Worm (Caenorhabditis elegans) whole organism, L4 larva: ENCODE results near the gene C28A5.6.
A peak's percentile ranks its signal among the peaks of the same experiment; 100 is the strongest.

Experiments used
- D1046.2 ChIP-seq: fragments of 200-800 bp; sonication (Bioruptor generic); IDR thresholded peaks from 2 replicates; pipeline ENCODE4 v1.3.6; 2022; ENCODE audit warnings: missing genetic modification characterization, missing compliant biosample characterization
- F10B5.3 ChIP-seq: sonication (generic microtip); optimal IDR thresholded peaks from 2 replicates; lab custom pipeline; 2016; ENCODE audit warnings: mild to moderate bottlenecking, missing genetic modification characterization, missing compliant biosample characterization
- F26F4.8 ChIP-seq: fragments of 200-800 bp; sonication (Bioruptor generic); conservative IDR thresholded peaks from 2 replicates; pipeline ENCODE4 v1.3.6; 2022; ENCODE audit warnings: missing genetic modification characterization, missing compliant biosample characterization
- F37D6.2 ChIP-seq: sonication (generic microtip); optimal IDR thresholded peaks from 2 replicates; lab custom pipeline; 2016; ENCODE audit warnings: mild to moderate bottlenecking, missing genetic modification characterization, missing compliant biosample characterization
- F44E2.7 ChIP-seq: fragments of 200-800 bp; sonication (Bioruptor generic); IDR thresholded peaks from 2 replicates; pipeline ENCODE4 v2.1.2; 2022; ENCODE audit warnings: missing genetic modification characterization, missing compliant biosample characterization
- T20F7.1 ChIP-seq: fragments of 200-800 bp; sonication (Bioruptor generic); optimal IDR thresholded peaks from 2 replicates; lab custom pipeline; 2018; ENCODE audit warnings: mild to moderate bottlenecking, missing genetic modification characterization, missing compliant biosample characterization
- T26A8.4 ChIP-seq: fragments of 200-800 bp; sonication (Bioruptor generic); IDR thresholded peaks from 2 replicates; pipeline ENCODE4 v1.3.6; 2022; ENCODE audit warnings: missing genetic modification characterization, missing compliant biosample characterization
- Y105C5A.15 ChIP-seq: fragments of 200-800 bp; sonication (Bioruptor generic); IDR thresholded peaks from 2 replicates; pipeline ENCODE4 v1.3.6; 2022; ENCODE audit warnings: missing genetic modification characterization, missing compliant biosample characterization
- Y75B8A.6 ChIP-seq: fragments of 200-800 bp; sonication (Bioruptor generic); IDR thresholded peaks from 2 replicates; pipeline ENCODE4 v1.3.6; 2022; ENCODE audit warnings: missing genetic modification reagents, missing genetic modification characterization, missing compliant biosample characterization
- ZK337.2 ChIP-seq: fragments of 200-800 bp; sonication (Bioruptor generic); IDR thresholded peaks from 2 replicates; pipeline ENCODE4 v1.3.6; 2022; ENCODE audit warnings: missing genetic modification reagents, missing genetic modification characterization, missing compliant biosample characterization
- aha-1 ChIP-seq: fragments of 150-350 bp; peaks from one replicate; lab custom pipeline; 2014; ENCODE audit warnings: missing biosample characterization, missing genetic modification characterization
- ama-1 ChIP-seq: fragments of 150-350 bp; optimal IDR thresholded peaks from 2 replicates; lab custom pipeline; 2014; ENCODE audit warnings: inconsistent platforms, mixed read lengths
- arid-1 ChIP-seq: fragments of 200-800 bp; sonication (Bioruptor generic); conservative IDR thresholded peaks from 2 replicates; pipeline ENCODE4 v1.3.6; 2022; ENCODE audit warnings: missing genetic modification reagents, missing genetic modification characterization, missing compliant biosample characterization
- ceh-20 ChIP-seq: fragments of 200-800 bp; sonication (Bioruptor generic); IDR thresholded peaks from 2 replicates; pipeline ENCODE4 v1.3.6; 2022; ENCODE audit warnings: missing genetic modification reagents, missing genetic modification characterization, missing compliant biosample characterization
- ceh-32 ChIP-seq: sonication (generic microtip); optimal IDR thresholded peaks from 2 replicates; lab custom pipeline; 2016; ENCODE audit warnings: mild to moderate bottlenecking, missing genetic modification characterization, missing compliant biosample characterization; ENCODE audit not compliant: poor library complexity
- ctbp-1 ChIP-seq: fragments of 200-800 bp; sonication (Bioruptor generic); IDR thresholded peaks from 2 replicates; pipeline ENCODE4 v1.3.6; 2022; ENCODE audit warnings: missing genetic modification reagents, missing genetic modification characterization, missing compliant biosample characterization
- daf-12 ChIP-seq: fragments of 150-350 bp; optimal IDR thresholded peaks from 2 replicates; lab custom pipeline; 2014; ENCODE audit warnings: missing biosample characterization, missing genetic modification reagents, missing genetic modification characterization
- daf-16 ChIP-seq, 3 experiments: sonication (generic microtip); optimal IDR thresholded peaks; 2 replicates each; lab custom pipeline; 2016 to 2017; ENCODE audit warnings: missing genetic modification characterization in 3 of 3, missing genetic modification reagents in 3 of 3, mild to moderate bottlenecking in 2 of 3, missing compliant biosample characterization in 2 of 3, missing biosample characterization in 1 of 3, moderate library complexity in 1 of 3
- daf-8 ChIP-seq: fragments of 200-800 bp; sonication (Bioruptor generic); IDR thresholded peaks from 2 replicates; pipeline ENCODE4 v1.3.6; 2022; ENCODE audit warnings: missing genetic modification characterization, missing compliant biosample characterization
- dmd-6 ChIP-seq: fragments of 200-800 bp; sonication (Bioruptor generic); IDR thresholded peaks from 2 replicates; pipeline ENCODE4 v1.3.6; 2022; ENCODE audit warnings: missing genetic modification reagents, missing genetic modification characterization, missing compliant biosample characterization
- dmd-9 ChIP-seq: fragments of 200-800 bp; sonication (Bioruptor generic); IDR thresholded peaks from 2 replicates; pipeline ENCODE4 v1.3.6; 2022; ENCODE audit warnings: missing genetic modification reagents, missing genetic modification characterization, missing compliant biosample characterization
- dpl-1 ChIP-seq: fragments of 150-350 bp; optimal IDR thresholded peaks from 2 replicates; lab custom pipeline; 2014; ENCODE audit warnings: missing biosample characterization, missing genetic modification reagents, missing genetic modification characterization
- duxl-1 ChIP-seq: sonication (generic microtip); optimal IDR thresholded peaks from 2 replicates; lab custom pipeline; 2016; ENCODE audit warnings: mild to moderate bottlenecking, missing genetic modification characterization, moderate library complexity, missing compliant biosample characterization; ENCODE audit not compliant: poor library complexity
- dve-1 ChIP-seq: sonication (generic microtip); optimal IDR thresholded peaks from 2 replicates; lab custom pipeline; 2017; ENCODE audit warnings: antibody characterized with exemption, mild to moderate bottlenecking, missing genetic modification characterization, missing compliant biosample characterization; ENCODE audit not compliant: insufficient read depth
- egl-43 ChIP-seq: fragments of 200-800 bp; sonication (Bioruptor generic); IDR thresholded peaks from 2 replicates; pipeline ENCODE4 v1.3.6; 2022; ENCODE audit warnings: missing genetic modification reagents, missing genetic modification characterization, missing compliant biosample characterization
- hif-1 ChIP-seq, 2 experiments: sonication (generic microtip); optimal IDR thresholded peaks; 2 replicates each; lab custom pipeline; 2016 to 2017; ENCODE audit warnings: missing compliant biosample characterization in 2 of 2, missing genetic modification characterization in 2 of 2, missing genetic modification reagents in 2 of 2, missing genotype in 2 of 2, mild to moderate bottlenecking in 1 of 2
- hmg-1.1 ChIP-seq: fragments of 200-800 bp; sonication (Bioruptor generic); IDR thresholded peaks from 2 replicates; pipeline ENCODE4 v1.3.6; 2022; ENCODE audit warnings: missing genetic modification reagents, missing genetic modification characterization, missing compliant biosample characterization
- lin-15B ChIP-seq: fragments of 150-350 bp; sonication (generic microtip); optimal IDR thresholded peaks from 3 replicates; lab custom pipeline; 2014; ENCODE audit warnings: missing biosample characterization, missing genetic modification characterization
- lin-39 ChIP-seq: fragments of 150-350 bp; optimal IDR thresholded peaks from 2 replicates; lab custom pipeline; 2014; ENCODE audit warnings: missing biosample characterization, missing genetic modification reagents, missing genetic modification characterization
- lsy-2 ChIP-seq, 2 experiments: fragments of 150-350 bp in 1 of 2; sonication (generic microtip) in 1 of 2; optimal IDR thresholded peaks; 2 replicates each; lab custom pipeline; 2014 to 2017; ENCODE audit warnings: missing biosample characterization in 2 of 2, missing genetic modification characterization in 2 of 2
- madf-5 ChIP-seq, 2 experiments: fragments of 200-800 bp; sonication (Bioruptor generic); IDR thresholded peaks; 2 replicates each; pipeline ENCODE4 v1.3.6; 2022; ENCODE audit warnings: missing compliant biosample characterization in 2 of 2, missing genetic modification characterization in 2 of 2
- madf-9 ChIP-seq: fragments of 200-800 bp; sonication (Bioruptor generic); conservative IDR thresholded peaks from 2 replicates; pipeline ENCODE4 v1.3.6; 2022; ENCODE audit warnings: missing genetic modification reagents, missing genetic modification characterization, missing compliant biosample characterization
- mdl-1 ChIP-seq, 2 experiments: fragments of 150-350 bp in 1 of 2; sonication (generic microtip) in 1 of 2; optimal IDR thresholded peaks; 2 replicates each; lab custom pipeline; 2014 to 2017; ENCODE audit warnings: missing biosample characterization in 2 of 2, missing genetic modification characterization in 2 of 2
- mep-1 ChIP-seq: fragments of 150-350 bp; sonication (generic microtip); optimal IDR thresholded peaks from 3 replicates; lab custom pipeline; 2014; ENCODE audit warnings: missing biosample characterization, missing genetic modification characterization
- nhr-102 ChIP-seq: sonication (generic microtip); optimal IDR thresholded peaks from 2 replicates; lab custom pipeline; 2016; ENCODE audit warnings: mild to moderate bottlenecking, missing genetic modification characterization, moderate library complexity, missing compliant biosample characterization
- nhr-48 ChIP-seq: sonication (generic microtip); optimal IDR thresholded peaks from 2 replicates; lab custom pipeline; 2016; ENCODE audit warnings: mild to moderate bottlenecking, missing genetic modification characterization, missing compliant biosample characterization
- nhr-77 ChIP-seq: fragments of 150-350 bp; optimal IDR thresholded peaks from 2 replicates; lab custom pipeline; 2014; ENCODE audit warnings: missing biosample characterization, missing genetic modification characterization
- php-3 ChIP-seq: fragments of 200-800 bp; sonication (Bioruptor generic); IDR thresholded peaks from 2 replicates; pipeline ENCODE4 v1.3.6; 2022; ENCODE audit warnings: missing genetic modification reagents, missing genetic modification characterization, missing compliant biosample characterization
- rbr-2 ChIP-seq: sonication (generic microtip); optimal IDR thresholded peaks from 2 replicates; lab custom pipeline; 2016; ENCODE audit warnings: missing genotype, missing genetic modification characterization, missing compliant biosample characterization
- skn-1 ChIP-seq: fragments of 150-350 bp; optimal IDR thresholded peaks from 2 replicates; lab custom pipeline; 2014; ENCODE audit warnings: missing biosample characterization, missing genetic modification characterization
- snpc-1.2 ChIP-seq: fragments of 200-800 bp; sonication (Bioruptor generic); IDR thresholded peaks from 2 replicates; pipeline ENCODE4 v1.3.6; 2022; ENCODE audit warnings: missing genetic modification reagents, missing genetic modification characterization, missing compliant biosample characterization
- snpc-4 ChIP-seq: fragments of 150-350 bp; optimal IDR thresholded peaks from 2 replicates; lab custom pipeline; 2014; ENCODE audit warnings: missing biosample characterization, missing genetic modification characterization
- spr-3 ChIP-seq: fragments of 200-800 bp; sonication (Bioruptor generic); optimal IDR thresholded peaks from 2 replicates; lab custom pipeline; 2018; ENCODE audit warnings: mild to moderate bottlenecking, missing genetic modification characterization, missing compliant biosample characterization
- tra-1 ChIP-seq: fragments of 200-800 bp; sonication (Bioruptor generic); IDR thresholded peaks from 2 replicates; pipeline ENCODE4 v1.3.6; 2022; ENCODE audit warnings: missing genetic modification reagents, missing genetic modification characterization, missing compliant biosample characterization
- vab-7 ChIP-seq: fragments of 200-800 bp; sonication (Bioruptor generic); IDR thresholded peaks from 2 replicates; pipeline ENCODE4 v1.3.6; 2022; ENCODE audit warnings: missing genetic modification reagents, missing genetic modification characterization, missing compliant biosample characterization
- zfp-3 ChIP-seq: fragments of 200-800 bp; sonication (Bioruptor generic); conservative IDR thresholded peaks from 2 replicates; pipeline ENCODE4 v1.3.6; 2022; ENCODE audit warnings: missing genetic modification reagents, missing genetic modification characterization, missing compliant biosample characterization
- zip-11 ChIP-seq: fragments of 200-800 bp; sonication (Bioruptor generic); IDR thresholded peaks from 2 replicates; pipeline ENCODE4 v1.3.6; 2022; ENCODE audit warnings: missing genetic modification characterization, missing compliant biosample characterization
- ztf-7 ChIP-seq: fragments of 150-350 bp; optimal IDR thresholded peaks from 2 replicates; lab custom pipeline; 2014; ENCODE audit warnings: missing biosample characterization, missing genetic modification characterization

The C28A5.6 gene

DNA sequence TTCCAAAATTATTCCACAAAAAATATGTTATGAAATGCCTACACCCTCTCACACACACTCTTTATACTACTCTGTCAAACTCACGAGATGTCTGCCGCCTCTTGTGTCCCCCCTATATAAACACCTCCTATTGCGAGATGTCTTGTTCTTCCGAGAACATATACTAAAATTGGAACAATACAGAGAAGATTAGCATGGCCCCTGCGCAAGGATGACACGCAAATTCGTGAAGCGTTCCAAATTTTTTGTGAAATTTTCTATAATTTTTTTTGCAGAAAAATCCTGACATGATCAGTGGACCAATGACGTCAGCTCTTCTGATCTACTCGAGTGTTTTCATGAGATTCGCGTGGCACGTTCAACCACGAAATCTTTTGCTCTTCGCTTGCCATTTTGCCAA lies 15.3 kb downstream of the C28A5.6 start (continued):
- TF ChIP-seq ZK337.2 (GFP tag; lab: Robert Waterston, UW) (peak; percentile 39; the same call in 1 of the 2 replicates), Y105C5A.15 (peak; percentile 79; the same call in 1 of the 2 replicates), ctbp-1 (peak; percentile 75), arid-1 (peak; percentile 62), zfp-3 (peak; percentile 74; the same call in 1 of the 2 replicates), nhr-48 (tag; lab: Kevin White, UChicago) (peak; percentile 38), daf-8 (GFP tag; lab: Robert Waterston, UW) (0 out of 2 replicates have a peak, but pooled peaks have one; percentile 16), ceh-20 (peak; percentile 82), daf-16 (GFP tag; optimal IDR thresholded peaks at IDR 0.05; lab: Kevin White, UChicago) (peak in 1 of 2 experiments; percentile 13), daf-16 (tag; optimal IDR thresholded peaks at IDR 0.05; lab: Kevin White, UChicago) (peak; percentile 7), snpc-4 (tag; lab: Kevin White, UChicago) (peak; percentile 90), tra-1 (GFP tag; lab: Robert Waterston, UW) (peak; percentile 51; the same call in 1 of the 2 replicates), lsy-2 (tag; optimal IDR thresholded peaks at IDR 0.05; lab: Kevin White, UChicago) (peak; percentile 28 to 74), F44E2.7 (GFP tag; lab: Robert Waterston, UW) (peak; percentile 71; the same call in 1 of the 2 replicates), D1046.2 (peak; percentile 63; the same call in 1 of the 2 replicates), hif-1 (tag; optimal IDR thresholded peaks at IDR 0.05; lab: Kevin White, UChicago) (peak in 1 of 2 experiments; percentile 38), hmg-1.1 (GFP tag; lab: Robert Waterston, UW) (peak; percentile 87), dmd-9 (GFP tag; lab: Robert Waterston, UW) (peak; percentile 30; the same call in 1 of the 2 replicates), php-3 (0 out of 2 replicates have a peak, but pooled peaks have one; percentile 43), F10B5.3 (tag; lab: Kevin White, UChicago) (peak; percentile 15), F26F4.8 (GFP tag; lab: Robert Waterston, UW) (0 out of 2 replicates have a peak, but pooled peaks have one; percentile 60), spr-3 (GFP tag; lab: Kevin White, UChicago) (peak; percentile 38), madf-5 (GFP tag; IDR thresholded peaks at IDR 0.05; lab: Robert Waterston, UW) (0 out of 4 replicates have a peak, but pooled peaks have one; percentile 16 to 33), T26A8.4 (peak; percentile 84), dmd-6 (GFP tag; lab: Robert Waterston, UW) (peak; percentile 69), Y75B8A.6 (0 out of 2 replicates have a peak, but pooled peaks have one; percentile 50), rbr-2 (tag; lab: Kevin White, UChicago) (peak; percentile 65), aha-1 (tag; lab: Kevin White, UChicago) (peak; percentile 83), T20F7.1 (peak; percentile 28), duxl-1 (peak; percentile 67), dpl-1 (GFP tag; lab: Kevin White, UChicago) (peak; percentile 41), egl-43 (GFP tag; lab: Robert Waterston, UW) (peak; percentile 86), vab-7 (GFP tag; lab: Robert Waterston, UW) (peak; percentile 68), dve-1 (peak; percentile 46), nhr-102 (tag; lab: Kevin White, UChicago) (peak; percentile 58), snpc-1.2 (GFP tag; lab: Robert Waterston, UW) (peak; percentile 68), ztf-7 (tag; lab: Kevin White, UChicago) (peak; percentile 47), F37D6.2 (peak; percentile 5), madf-9 (GFP tag; lab: Robert Waterston, UW) (peak; percentile 35; the same call in 1 of the 2 replicates)

DNA sequence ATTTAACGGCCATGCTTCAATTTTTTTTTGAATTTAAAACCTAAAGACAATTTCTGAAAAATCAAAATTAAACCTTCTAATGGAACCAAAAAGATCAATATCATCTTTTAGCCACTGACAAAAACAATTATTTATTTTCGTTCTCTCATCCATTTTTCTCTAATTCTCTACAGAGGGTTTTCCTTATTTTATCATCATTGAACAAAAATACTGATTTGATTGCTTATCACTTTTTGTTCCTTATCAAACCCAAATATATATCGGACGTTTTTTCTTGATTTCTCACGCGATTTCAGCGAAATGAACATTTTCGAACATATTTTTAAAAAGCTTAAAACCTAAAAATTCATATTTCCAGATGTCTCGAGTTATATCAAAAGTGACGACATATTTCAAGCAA lies 16.2 kb downstream of the C28A5.6 start, which contains the start of gene mpc-1:
mpc-1 (plus strand) TSS at position 359 of the 400 bp plus-strand sequence.
- TF ChIP-seq nhr-77 (tag; lab: Kevin White, UChicago) (peak; percentile 75), madf-9 (GFP tag; lab: Robert Waterston, UW) (no peak), lin-15B (tag; lab: Kevin White, UChicago) (no peak), skn-1 (tag; lab: Kevin White, UChicago) (no peak), zfp-3 (no peak), mep-1 (no peak), dmd-9 (GFP tag; lab: Robert Waterston, UW) (no peak), lin-39 (tag; lab: Kevin White, UChicago) (no peak), duxl-1 (no peak), php-3 (no peak), F10B5.3 (tag; lab: Kevin White, UChicago) (no peak), spr-3 (GFP tag; lab: Kevin White, UChicago) (no peak), mdl-1 (tag; optimal IDR thresholded peaks at IDR 0.05; lab: Kevin White, UChicago) (peak in 1 of 2 experiments; percentile 42), zip-11 (GFP tag; lab: Robert Waterston, UW) (no peak), ama-1 (no peak), dmd-6 (GFP tag; lab: Robert Waterston, UW) (peak; percentile 72), dpl-1 (GFP tag; lab: Kevin White, UChicago) (no peak), F37D6.2 (no peak), snpc-4 (tag; lab: Kevin White, UChicago) (no peak), daf-12 (tag; lab: Kevin White, UChicago) (no peak), nhr-48 (tag; lab: Kevin White, UChicago) (no peak), ceh-32 (tag; lab: Kevin White, UChicago) (no peak), tra-1 (GFP tag; lab: Robert Waterston, UW) (no peak)
